Fruit fly (Drosophila melanogaster) whole organism, adult: ENCODE measurements around the gene east.

Experiments
- CG11617 ChIP-seq: fragments of 200-800 bp; sonication (Bioruptor generic); optimal IDR thresholded peaks from 2 replicates; lab custom pipeline; 2017; ENCODE audit warnings: mild to moderate bottlenecking, missing biosample characterization, missing genetic modification reagents, missing genetic modification characterization
- CG12768 ChIP-seq: fragments of 200-800 bp; sonication (Bioruptor generic); optimal IDR thresholded peaks from 2 replicates; lab custom pipeline; 2017; ENCODE audit warnings: missing biosample characterization, missing genetic modification characterization, mild to moderate bottlenecking, moderate library complexity, missing genetic modification reagents
- CG14711 ChIP-seq: fragments of 200-800 bp; sonication (Bioruptor generic); optimal IDR thresholded peaks from 2 replicates; lab custom pipeline; 2018; ENCODE audit warnings: missing biosample characterization, mild to moderate bottlenecking, missing genetic modification characterization, moderate library complexity
- CG1620 ChIP-seq: fragments of 200-800 bp; sonication (Bioruptor generic); optimal IDR thresholded peaks from 2 replicates; lab custom pipeline; 2016; ENCODE audit warnings: missing biosample characterization, missing genetic modification characterization
- CG33017 ChIP-seq: fragments of 200-800 bp; sonication (Bioruptor generic); optimal IDR thresholded peaks from 2 replicates; lab custom pipeline; 2018; ENCODE audit warnings: missing biosample characterization, mild to moderate bottlenecking, missing genetic modification characterization, moderate library complexity
- CG5204 ChIP-seq: fragments of 200-800 bp; sonication (Bioruptor generic); optimal IDR thresholded peaks from 2 replicates; lab custom pipeline; 2016; ENCODE audit warnings: missing biosample characterization, missing genetic modification characterization
- CG7045 ChIP-seq: fragments of 200-800 bp; sonication (Bioruptor generic); optimal IDR thresholded peaks from 2 replicates; lab custom pipeline; 2017; ENCODE audit warnings: missing biosample characterization, mild to moderate bottlenecking, missing genetic modification characterization
- CG7101 ChIP-seq: fragments of 200-800 bp; sonication (Bioruptor generic); optimal IDR thresholded peaks from 2 replicates; lab custom pipeline; 2018; ENCODE audit warnings: missing biosample characterization, mild to moderate bottlenecking, missing genetic modification characterization, moderate library complexity
- Clk ChIP-seq: fragments of 200-800 bp; sonication (Bioruptor generic); optimal IDR thresholded peaks from 2 replicates; lab custom pipeline; 2017; ENCODE audit warnings: missing biosample characterization, missing genetic modification characterization
- Crg-1 ChIP-seq: fragments of 200-800 bp; sonication (Bioruptor generic); optimal IDR thresholded peaks from 2 replicates; lab custom pipeline; 2016; ENCODE audit warnings: missing biosample characterization, missing genetic modification characterization
- Hr96 ChIP-seq: fragments of 200-800 bp; sonication (Bioruptor generic); optimal IDR thresholded peaks from 2 replicates; lab custom pipeline; 2016; ENCODE audit warnings: missing biosample characterization, missing genetic modification characterization
- Mnt ChIP-seq: fragments of 200-800 bp; sonication (Bioruptor generic); optimal IDR thresholded peaks from 2 replicates; lab custom pipeline; 2016; ENCODE audit warnings: missing biosample characterization, mild to moderate bottlenecking, missing genetic modification characterization
- bab1 ChIP-seq: fragments of 200-800 bp; sonication (Bioruptor generic); optimal IDR thresholded peaks from 3 replicates; lab custom pipeline; 2019; ENCODE audit warnings: missing biosample characterization, mild to moderate bottlenecking, missing genetic modification characterization, moderate library complexity
- cic ChIP-seq: fragments of 200-800 bp; sonication (Bioruptor generic); optimal IDR thresholded peaks from 2 replicates; lab custom pipeline; 2017; ENCODE audit warnings: missing biosample characterization, mild to moderate bottlenecking, missing genetic modification characterization, moderate library complexity
- cnc ChIP-seq, 2 experiments: fragments of >200 bp; optimal IDR thresholded peaks; 2 replicates each; lab custom pipeline; 2017
- kay ChIP-seq: fragments of 200-800 bp; sonication (Bioruptor generic); peaks from one replicate; lab custom pipeline; 2016; ENCODE audit warnings: missing biosample characterization, missing genetic modification characterization, borderline replicate concordance
- ovo ChIP-seq: fragments of 200-800 bp; sonication (Bioruptor generic); optimal IDR thresholded peaks from 2 replicates; lab custom pipeline; 2016; ENCODE audit warnings: missing biosample characterization, missing genetic modification characterization
- pad ChIP-seq: fragments of 200-800 bp; sonication (Bioruptor generic); optimal IDR thresholded peaks from 3 replicates; lab custom pipeline; 2017; ENCODE audit warnings: missing biosample characterization, missing genetic modification characterization, mild to moderate bottlenecking, moderate library complexity, missing genetic modification reagents
- tj ChIP-seq: fragments of 200-800 bp; sonication (Bioruptor generic); optimal IDR thresholded peaks from 3 replicates; lab custom pipeline; 2017; ENCODE audit warnings: missing biosample characterization, mild to moderate bottlenecking, missing genetic modification characterization, moderate library complexity
- toe ChIP-seq: fragments of 200-800 bp; sonication (Bioruptor generic); optimal IDR thresholded peaks from 2 replicates; lab custom pipeline; 2016; ENCODE audit warnings: missing biosample characterization, missing genetic modification characterization

The east gene

dm6 chrX:2043660-2044397, 33.2 kb downstream of the east start, which contains the start of gene CG4325:
Gene CG4325 (minus strand): TSS chrX:2043818.
- TF ChIP-seq tj (GFP tag; lab: Kevin White, UChicago) (peak; percentile 91), cic (GFP tag; lab: Kevin White, UChicago) (peak; percentile 76), CG1620 (GFP tag; lab: Kevin White, UChicago) (no peak), toe (GFP tag; lab: Kevin White, UChicago) (no peak), pad (GFP tag; lab: Kevin White, UChicago) (peak; percentile 7), Mnt (GFP tag; lab: Kevin White, UChicago) (peak; percentile 19)

dm6 chrX:2048778-2049686, 38.4 kb downstream of the east start:
- TF ChIP-seq ovo = no peak
- TF ChIP-seq CG12768 (GFP tag; lab: Kevin White, UChicago) = peak; percentile 27
- TF ChIP-seq cic (GFP tag; lab: Kevin White, UChicago) = peak; percentile 53
- no peak for TF ChIP-seq cnc (optimal IDR thresholded peaks at IDR 0.05; lab: Kevin White, UChicago)
- TF ChIP-seq toe (GFP tag; lab: Kevin White, UChicago) = no peak
- TF ChIP-seq kay (GFP tag; lab: Kevin White, UChicago) = peak; percentile 70
- peak; percentile 51 for TF ChIP-seq Mnt (GFP tag; lab: Kevin White, UChicago)
- peak; percentile 19 for TF ChIP-seq pad (GFP tag; lab: Kevin White, UChicago)
- TF ChIP-seq tj (GFP tag; lab: Kevin White, UChicago) = no peak

dm6 chrX:2050070-2050899, 39.6 kb downstream of the east start, which contains the start of gene moody:
Gene moody (minus strand): TSS chrX:2050120.
- peak; percentile 98 for TF ChIP-seq CG7101
- peak; percentile 99 for TF ChIP-seq bab1 (GFP tag; lab: Kevin White, UChicago)
- peak; percentile 93 for TF ChIP-seq toe (GFP tag; lab: Kevin White, UChicago)
- TF ChIP-seq CG12768 (GFP tag; lab: Kevin White, UChicago) = peak; percentile 97
- peak; percentile 92 for TF ChIP-seq cic (GFP tag; lab: Kevin White, UChicago)
- peak; percentile 96 for TF ChIP-seq CG5204 (GFP tag; lab: Kevin White, UChicago)
- TF ChIP-seq tj (GFP tag; lab: Kevin White, UChicago) = peak; percentile 92
- peak; percentile 97 for TF ChIP-seq pad (GFP tag; lab: Kevin White, UChicago)
- peak; percentile 96 for TF ChIP-seq Mnt (GFP tag; lab: Kevin White, UChicago)
- peak; percentile 99 for TF ChIP-seq CG1620 (GFP tag; lab: Kevin White, UChicago)
- TF ChIP-seq CG11617 (GFP tag; lab: Kevin White, UChicago) = peak; percentile 97
- peak; percentile 94 for TF ChIP-seq ovo
- TF ChIP-seq CG33017 = peak; percentile 95
- TF ChIP-seq CG7045 (GFP tag; lab: Kevin White, UChicago) = peak; percentile 93
- TF ChIP-seq Clk (GFP tag; lab: Kevin White, UChicago) = peak; percentile 94
- TF ChIP-seq Crg-1 (GFP tag; lab: Kevin White, UChicago) = peak; percentile 98
- no peak for TF ChIP-seq kay (GFP tag; lab: Kevin White, UChicago)
- peak; percentile 99 for TF ChIP-seq Hr96 (GFP tag; lab: Kevin White, UChicago)
- TF ChIP-seq CG14711 = peak; percentile 93
- TF ChIP-seq cnc (optimal IDR thresholded peaks at IDR 0.05; lab: Kevin White, UChicago) = no peak

- TF ChIP-seq CG5204 (GFP tag; lab: Kevin White, UChicago) (peak; percentile 60), CG7045 (GFP tag; lab: Kevin White, UChicago) (peak; percentile 57), CG12768 (GFP tag; lab: Kevin White, UChicago) (peak; percentile 63), pad (GFP tag; lab: Kevin White, UChicago) (peak; percentile 44), Clk (GFP tag; lab: Kevin White, UChicago) (no peak), kay (GFP tag; lab: Kevin White, UChicago) (no peak), bab1 (GFP tag; lab: Kevin White, UChicago) (peak; percentile 19), tj (GFP tag; lab: Kevin White, UChicago) (peak; percentile 87), CG11617 (GFP tag; lab: Kevin White, UChicago) (peak; percentile 60), cic (GFP tag; lab: Kevin White, UChicago) (no peak), CG14711 (peak; percentile 66), ovo (no peak), CG33017 (no peak), CG1620 (GFP tag; lab: Kevin White, UChicago) (no peak), Hr96 (GFP tag; lab: Kevin White, UChicago) (no peak), cnc (optimal IDR thresholded peaks at IDR 0.05; lab: Kevin White, UChicago) (no peak), toe (GFP tag; lab: Kevin White, UChicago) (no peak), CG7101 (peak; percentile 63), Crg-1 (GFP tag; lab: Kevin White, UChicago) (peak; percentile 7), Mnt (GFP tag; lab: Kevin White, UChicago) (peak; percentile 36)
Observed at dm6 chrX:2061119-2061518, 50.5 kb downstream of the east start.
